Fruit fly (Drosophila melanogaster) whole organism, embryonic: Measurements from ENCODE around the gene Act87E.

Experiments
- B-H2 ChIP-seq: fragments of 200-800 bp; sonication (Bioruptor generic); optimal IDR thresholded peaks from 2 replicates; lab custom pipeline; 2018; ENCODE audit warnings: missing biosample characterization, mild to moderate bottlenecking, missing genetic modification characterization
- CG10267 ChIP-seq: fragments of 200-800 bp; sonication (Bioruptor generic); optimal IDR thresholded peaks from 2 replicates; lab custom pipeline; 2018; ENCODE audit warnings: missing biosample characterization, mild to moderate bottlenecking, missing genetic modification characterization, moderate library complexity
- CG10431 ChIP-seq: fragments of 200-800 bp; sonication (Bioruptor generic); optimal IDR thresholded peaks from 3 replicates; lab custom pipeline; 2018; ENCODE audit warnings: missing biosample characterization, mild to moderate bottlenecking, missing genetic modification characterization
- CG10543 ChIP-seq: fragments of 200-800 bp; sonication (Bioruptor generic); optimal IDR thresholded peaks from 3 replicates; lab custom pipeline; 2017; ENCODE audit warnings: missing biosample characterization, mild to moderate bottlenecking, missing genetic modification characterization, moderate library complexity
- CG10654 ChIP-seq: fragments of 200-800 bp; sonication (Bioruptor generic); optimal IDR thresholded peaks from 2 replicates; lab custom pipeline; 2016; ENCODE audit warnings: missing biosample characterization, missing genetic modification characterization
- CG13624 ChIP-seq: fragments of 200-800 bp; sonication (Bioruptor generic); optimal IDR thresholded peaks from 2 replicates; lab custom pipeline; 2016; ENCODE audit warnings: missing biosample characterization, missing genetic modification characterization
- CG14965 ChIP-seq: fragments of 200-800 bp; sonication (Bioruptor generic); optimal IDR thresholded peaks from 2 replicates; lab custom pipeline; 2016; ENCODE audit warnings: missing biosample characterization, missing genetic modification characterization, borderline replicate concordance
- CG17361 ChIP-seq: fragments of 200-800 bp; sonication (Bioruptor generic); IDR thresholded peaks from 3 replicates; pipeline ENCODE4 v1.3.6; 2022; ENCODE audit warnings: missing biosample characterization, missing genetic modification characterization
- CG34224 ChIP-seq: fragments of 200-800 bp; sonication (Bioruptor generic); IDR thresholded peaks from 3 replicates; pipeline ENCODE4 v1.3.6; 2022; ENCODE audit warnings: missing biosample characterization, missing genetic modification characterization; ENCODE audit not compliant: partially characterized antibody
- CG34376 ChIP-seq: fragments of 200-800 bp; sonication (Bioruptor generic); optimal IDR thresholded peaks from 2 replicates; lab custom pipeline; 2018; ENCODE audit warnings: missing biosample characterization, mild to moderate bottlenecking, missing genetic modification characterization
- CG3847 ChIP-seq: fragments of 200-800 bp; sonication (Bioruptor generic); IDR thresholded peaks from 2 replicates; pipeline ENCODE4 v1.3.6; 2022; ENCODE audit warnings: missing biosample characterization, missing genetic modification characterization
- CG4328 ChIP-seq: fragments of 200-800 bp; sonication (Bioruptor generic); optimal IDR thresholded peaks from 3 replicates; lab custom pipeline; 2017; ENCODE audit warnings: missing biosample characterization, missing genetic modification reagents, missing genetic modification characterization
- CG4617 ChIP-seq: fragments of 200-800 bp; sonication (Bioruptor generic); optimal IDR thresholded peaks from 3 replicates; lab custom pipeline; 2016; ENCODE audit warnings: missing biosample characterization, missing genetic modification characterization, borderline replicate concordance
- CG6791 ChIP-seq: fragments of 200-800 bp; sonication (Bioruptor generic); IDR thresholded peaks from 3 replicates; pipeline ENCODE4 v1.3.6; 2022; ENCODE audit warnings: missing biosample characterization, missing genetic modification characterization; ENCODE audit not compliant: partially characterized antibody
- Camta ChIP-seq: fragments of 200-800 bp; sonication (Bioruptor generic); optimal IDR thresholded peaks from 2 replicates; lab custom pipeline; 2016; ENCODE audit warnings: missing biosample characterization, missing genetic modification characterization
- CrebB ChIP-seq: fragments of 200-800 bp; sonication (Bioruptor generic); optimal IDR thresholded peaks from 3 replicates; lab custom pipeline; 2018; ENCODE audit warnings: missing biosample characterization, mild to moderate bottlenecking, missing genetic modification characterization
- Dad ChIP-seq: fragments of 200-800 bp; sonication (Bioruptor generic); optimal IDR thresholded peaks from 3 replicates; lab custom pipeline; 2016; ENCODE audit warnings: missing biosample characterization, missing genetic modification characterization
- E2f1 ChIP-seq: fragments of 200-800 bp; sonication (Bioruptor generic); IDR thresholded peaks from 2 replicates; pipeline ENCODE4 v1.3.6; 2022; ENCODE audit warnings: missing biosample characterization, missing genetic modification characterization
- Eip74EF ChIP-seq, 2 experiments: fragments of 200-800 bp in 1 of 2; fragments of >200 bp in 1 of 2; sonication (Bioruptor generic) in 1 of 2; optimal IDR thresholded peaks; 2 replicates each; lab custom pipeline; 2017 to 2019; ENCODE audit warnings: missing biosample characterization in 2 of 2, missing genetic modification characterization in 2 of 2, mild to moderate bottlenecking in 1 of 2, moderate library complexity in 1 of 2
- HHEX ChIP-seq: fragments of 200-800 bp; sonication (Bioruptor generic); optimal IDR thresholded peaks from 3 replicates; lab custom pipeline; 2017; ENCODE audit warnings: missing biosample characterization, mild to moderate bottlenecking, missing genetic modification characterization, missing genetic modification reagents
- HLH54F ChIP-seq: fragments of 200-800 bp; sonication (Bioruptor generic); optimal IDR thresholded peaks from 3 replicates; lab custom pipeline; 2016; ENCODE audit warnings: missing biosample characterization, missing genetic modification characterization
- Hr51 ChIP-seq, 2 experiments: fragments of 200-800 bp; sonication (Bioruptor generic); optimal IDR thresholded peaks; 2 replicates in 1 of 2; 3 replicates in 1 of 2; lab custom pipeline; 2016 to 2018; ENCODE audit warnings: missing biosample characterization in 2 of 2, missing genetic modification characterization in 2 of 2, mild to moderate bottlenecking in 1 of 2, moderate library complexity in 1 of 2
- Mad ChIP-seq: fragments of 200-800 bp; sonication (Bioruptor generic); optimal IDR thresholded peaks from 2 replicates; lab custom pipeline; 2016; ENCODE audit warnings: missing biosample characterization, missing genetic modification characterization
- Max ChIP-seq: fragments of 200-800 bp; sonication (Bioruptor generic); optimal IDR thresholded peaks from 2 replicates; lab custom pipeline; 2016; ENCODE audit warnings: missing biosample characterization, mild to moderate bottlenecking, missing genetic modification characterization
- Myb ChIP-seq: fragments of 200-800 bp; sonication (Bioruptor generic); optimal IDR thresholded peaks from 2 replicates; lab custom pipeline; 2016; ENCODE audit warnings: missing biosample characterization, missing genetic modification characterization
- NK7.1 ChIP-seq: fragments of 200-800 bp; sonication (Bioruptor generic); optimal IDR thresholded peaks from 3 replicates; lab custom pipeline; 2016; ENCODE audit warnings: missing biosample characterization, missing genetic modification characterization
- Opbp ChIP-seq: fragments of 200-800 bp; sonication (Bioruptor generic); IDR thresholded peaks from 3 replicates; pipeline ENCODE4 v1.3.6; 2022; ENCODE audit warnings: missing biosample characterization, missing genetic modification characterization; ENCODE audit not compliant: partially characterized antibody
- PHDP ChIP-seq: fragments of 200-800 bp; sonication (Bioruptor generic); optimal IDR thresholded peaks from 3 replicates; lab custom pipeline; 2018; ENCODE audit warnings: missing biosample characterization, mild to moderate bottlenecking, missing genetic modification characterization, moderate library complexity
- Tbp ChIP-seq: fragments of >200 bp; optimal IDR thresholded peaks from 2 replicates; lab custom pipeline; 2018; ENCODE audit warnings: missing biosample characterization, missing genetic modification characterization
- al ChIP-seq: fragments of 200-800 bp; sonication (Bioruptor generic); IDR thresholded peaks from 2 replicates; pipeline ENCODE4 v1.3.6; 2022; ENCODE audit warnings: missing biosample characterization, missing genetic modification characterization
- bbx ChIP-seq: fragments of 200-800 bp; sonication (Bioruptor generic); IDR thresholded peaks from 2 replicates; pipeline ENCODE4 v1.3.6; 2022; ENCODE audit warnings: missing biosample characterization, missing genetic modification characterization; ENCODE audit not compliant: partially characterized antibody
- bcd ChIP-seq: fragments of 200-800 bp; sonication (Bioruptor generic); optimal IDR thresholded peaks from 2 replicates; lab custom pipeline; 2017; ENCODE audit warnings: missing biosample characterization, mild to moderate bottlenecking, missing genetic modification characterization
- gem ChIP-seq: fragments of 200-800 bp; sonication (Bioruptor generic); optimal IDR thresholded peaks from 2 replicates; lab custom pipeline; 2019; ENCODE audit warnings: missing biosample characterization, mild to moderate bottlenecking, missing genetic modification characterization, moderate library complexity
- ham ChIP-seq: fragments of 200-800 bp; sonication (Bioruptor generic); IDR thresholded peaks from 2 replicates; pipeline ENCODE4 v1.3.6; 2022; ENCODE audit warnings: missing biosample characterization, missing genetic modification characterization
- inv ChIP-seq: fragments of 200-800 bp; sonication (Bioruptor generic); IDR thresholded peaks from 2 replicates; pipeline ENCODE4 v1.3.6; 2022; ENCODE audit warnings: missing biosample characterization, missing genetic modification characterization; ENCODE audit not compliant: partially characterized antibody
- mirr ChIP-seq: fragments of 200-800 bp; sonication (Bioruptor generic); optimal IDR thresholded peaks from 3 replicates; lab custom pipeline; 2018; ENCODE audit warnings: missing biosample characterization, mild to moderate bottlenecking, missing genetic modification characterization
- pho ChIP-seq: fragments of 200-800 bp; sonication (Bioruptor generic); optimal IDR thresholded peaks from 2 replicates; lab custom pipeline; 2016; ENCODE audit warnings: missing biosample characterization, missing genetic modification characterization
- pum ChIP-seq: fragments of 200-800 bp; sonication (Bioruptor generic); optimal IDR thresholded peaks from 2 replicates; lab custom pipeline; 2016; ENCODE audit warnings: missing biosample characterization, missing genetic modification characterization
- row ChIP-seq: fragments of 200-800 bp; sonication (Bioruptor generic); IDR thresholded peaks from 3 replicates; pipeline ENCODE4 v1.3.6; 2022; ENCODE audit warnings: missing biosample characterization, missing genetic modification characterization
- scrt ChIP-seq: fragments of 200-800 bp; sonication (Bioruptor generic); optimal IDR thresholded peaks from 2 replicates; lab custom pipeline; 2018; ENCODE audit warnings: missing biosample characterization, mild to moderate bottlenecking, missing genetic modification characterization, moderate library complexity
- sd ChIP-seq: fragments of 200-800 bp; sonication (Bioruptor generic); optimal IDR thresholded peaks from 3 replicates; lab custom pipeline; 2018; ENCODE audit warnings: missing biosample characterization, mild to moderate bottlenecking, missing genetic modification characterization, moderate library complexity
- tin ChIP-seq: fragments of 200-800 bp; sonication (Bioruptor generic); optimal IDR thresholded peaks from 3 replicates; lab custom pipeline; 2016; ENCODE audit warnings: missing biosample characterization, missing genetic modification characterization
- tll ChIP-seq, 2 experiments: fragments of 200-800 bp in 1 of 2; fragments of >200 bp in 1 of 2; sonication (Bioruptor generic) in 1 of 2; optimal IDR thresholded peaks; 2 replicates each; lab custom pipeline; 2017 to 2019; ENCODE audit warnings: missing biosample characterization in 2 of 2, missing genetic modification characterization in 2 of 2, mild to moderate bottlenecking in 1 of 2, moderate library complexity in 1 of 2
- toy ChIP-seq: fragments of 200-800 bp; sonication (Bioruptor generic); IDR thresholded peaks from 2 replicates; pipeline ENCODE4 v1.3.6; 2022; ENCODE audit warnings: missing biosample characterization, missing genetic modification characterization
- ttk ChIP-seq: fragments of 200-800 bp; sonication (Bioruptor generic); IDR thresholded peaks from 2 replicates; pipeline ENCODE4 v2.1.2; 2022; ENCODE audit warnings: missing biosample characterization, missing genetic modification characterization
- twi ChIP-seq: fragments of 200-800 bp; optimal IDR thresholded peaks from 2 replicates; lab custom pipeline; 2019; ENCODE audit warnings: missing biosample characterization, mild to moderate bottlenecking, missing genetic modification characterization, moderate library complexity
- usp ChIP-seq: fragments of >200 bp; optimal IDR thresholded peaks from 2 replicates; lab custom pipeline; 2017; ENCODE audit warnings: missing biosample characterization, missing genetic modification characterization
- zfh2 ChIP-seq: fragments of 200-800 bp; sonication (Bioruptor generic); optimal IDR thresholded peaks from 2 replicates; lab custom pipeline; 2016; ENCODE audit warnings: missing biosample characterization, missing genetic modification characterization

The Act87E gene

DNA sequence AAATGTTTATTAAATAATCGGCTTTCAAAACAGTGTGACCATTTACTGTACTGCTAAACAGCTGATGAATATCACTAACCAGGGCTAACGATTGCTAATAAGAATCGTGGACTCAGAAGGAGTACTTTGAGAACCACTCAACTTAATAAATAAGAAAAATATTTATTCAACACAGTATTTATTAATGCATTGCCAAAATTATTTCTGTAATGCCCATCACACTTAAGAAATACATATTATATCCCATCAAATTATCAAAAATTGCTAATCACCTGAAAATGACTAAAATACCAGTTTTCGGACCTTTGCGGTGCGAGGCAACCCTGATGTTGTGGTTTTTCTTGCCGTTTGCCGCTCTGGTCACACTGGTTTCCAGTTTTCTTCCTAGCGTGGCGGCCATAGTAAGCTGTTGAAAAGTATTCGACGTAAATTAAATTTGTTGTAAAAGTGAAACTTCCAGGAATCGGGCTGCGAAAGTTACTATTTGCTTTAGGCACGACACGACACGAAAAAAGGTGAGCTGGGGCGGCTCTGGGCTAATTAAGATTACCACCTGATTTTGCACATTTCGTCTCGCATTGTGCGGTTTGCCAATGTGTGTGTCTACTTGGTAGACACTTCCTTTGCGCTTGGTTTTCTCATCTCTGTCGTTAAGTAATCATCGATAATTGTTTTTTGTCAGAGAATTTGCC, 43.9 kb upstream of the Act87E start, which contains the start of the genes mRpS21 and Droj2 (continued):
- peak; percentile 50 for TF ChIP-seq CG34376 (GFP tag; lab: Kevin White, UChicago)
- TF ChIP-seq Dad (GFP tag; lab: Kevin White, UChicago), result peak; percentile 42
- TF ChIP-seq bbx (GFP tag; lab: Robert Waterston, UW), result peak; percentile 20; the same call in 1 of the 2 replicates
- TF ChIP-seq Opbp, result no peak
- no peak for TF ChIP-seq toy (GFP tag; lab: Robert Waterston, UW)
- TF ChIP-seq CG14965 (GFP tag; lab: Kevin White, UChicago), result no peak
- peak; percentile 37 for TF ChIP-seq CG10654 (GFP tag; lab: Kevin White, UChicago)
- TF ChIP-seq HHEX (GFP tag; lab: Kevin White, UChicago), result peak; percentile 26
- TF ChIP-seq B-H2 (GFP tag; lab: Kevin White, UChicago), result no peak
- peak; percentile 49 for TF ChIP-seq HLH54F (GFP tag; lab: Kevin White, UChicago)
- TF ChIP-seq Max (GFP tag; lab: Kevin White, UChicago), result peak; percentile 25
- peak; percentile 17 for TF ChIP-seq CrebB (tag; lab: Kevin White, UChicago)
- TF ChIP-seq CG6791 (GFP tag; lab: Robert Waterston, UW), result peak; percentile 30; the same call in 2 of the 3 replicates
- peak; percentile 67 for TF ChIP-seq PHDP (tag; lab: Kevin White, UChicago)
- peak; percentile 63 for TF ChIP-seq twi
- peak; percentile 71 for TF ChIP-seq CG13624 (GFP tag; lab: Kevin White, UChicago)
- TF ChIP-seq E2f1 (GFP tag; lab: Robert Waterston, UW), result peak; percentile 40; the same call in 1 of the 2 replicates
- peak; percentile 20 for TF ChIP-seq Tbp (GFP tag; lab: Kevin White, UChicago)
- TF ChIP-seq usp, result no peak
- peak in 1 of 2 experiments; percentile 28 for TF ChIP-seq tll (GFP tag; optimal IDR thresholded peaks at IDR 0.05; lab: Kevin White, UChicago)
- peak; percentile 57 for TF ChIP-seq tin (GFP tag; lab: Kevin White, UChicago)
- TF ChIP-seq Camta (GFP tag; lab: Kevin White, UChicago), result peak; percentile 7
- no peak for TF ChIP-seq CG34224 (GFP tag; lab: Robert Waterston, UW)
- peak; percentile 81 for TF ChIP-seq CG3847 (GFP tag; lab: Robert Waterston, UW)
- TF ChIP-seq Myb (GFP tag; lab: Kevin White, UChicago), result peak; percentile 48
- TF ChIP-seq zfh2, result peak; percentile 62
- no peak for TF ChIP-seq Eip74EF (GFP tag; optimal IDR thresholded peaks at IDR 0.05; lab: Kevin White, UChicago)
- TF ChIP-seq inv (GFP tag; lab: Robert Waterston, UW), result 0 out of 2 replicates have a peak, but pooled peaks have one; percentile 5
- peak; percentile 43 for TF ChIP-seq CG4617 (GFP tag; lab: Kevin White, UChicago)
- TF ChIP-seq CG4328, result peak; percentile 21
- TF ChIP-seq Mad (GFP tag; lab: Kevin White, UChicago), result peak; percentile 29
- TF ChIP-seq CG17361 (GFP tag; lab: Robert Waterston, UW), result peak; percentile 77
- TF ChIP-seq CG10543, result peak; percentile 81
- peak; percentile 17 for TF ChIP-seq pum (GFP tag; lab: Kevin White, UChicago)
- peak; percentile 66 for TF ChIP-seq pho (GFP tag; lab: Kevin White, UChicago)
- peak; percentile 47; the same call in 1 of the 2 replicates for TF ChIP-seq al
- TF ChIP-seq bcd (GFP tag; lab: Kevin White, UChicago), result peak; percentile 57
- peak; percentile 71 for TF ChIP-seq gem
- peak; percentile 88 for TF ChIP-seq row
- peak; percentile 17 for TF ChIP-seq mirr (GFP tag; lab: Kevin White, UChicago)
- peak; percentile 42 to 51 for TF ChIP-seq Hr51 (GFP tag; optimal IDR thresholded peaks at IDR 0.05; lab: Kevin White, UChicago)
- no peak for TF ChIP-seq sd (tag; lab: Kevin White, UChicago)
- peak; percentile 6 for TF ChIP-seq NK7.1 (GFP tag; lab: Kevin White, UChicago)
- no peak for TF ChIP-seq ham
- TF ChIP-seq CG10431 (GFP tag; lab: Kevin White, UChicago), result peak; percentile 29
- no peak for TF ChIP-seq ttk (GFP tag; lab: Robert Waterston, UW)
- peak; percentile 39 for TF ChIP-seq scrt
- TF ChIP-seq CG10267 (tag; lab: Kevin White, UChicago), result peak; percentile 60
